Fruit fly (Drosophila melanogaster): ENCODE data around the gene Tpt.

The Tpt gene

DNA sequence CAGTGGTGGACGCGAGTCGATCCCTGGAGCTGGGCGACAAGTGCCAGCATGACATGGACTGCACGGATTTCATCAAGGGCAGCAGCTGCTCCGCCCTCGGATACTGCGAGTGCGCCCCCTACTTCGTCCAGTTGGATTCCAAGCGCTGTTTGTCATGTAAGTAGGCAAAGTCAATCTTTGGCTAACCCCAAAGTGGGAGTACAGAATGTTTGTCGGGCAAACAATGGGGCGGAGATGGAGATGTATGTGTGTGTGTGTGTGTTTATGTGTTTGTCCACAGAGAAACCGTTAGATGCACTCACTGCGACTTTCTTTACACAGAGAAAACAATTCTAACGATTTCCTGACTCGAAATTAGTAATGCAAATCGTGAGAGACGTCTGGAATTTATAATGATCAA, 25.9 kb downstream of the Tpt start:
- TF ChIP-seq CG17806 (tag; optimal IDR thresholded peaks at IDR 0.05) (no peak), CG12605 (GFP tag; IDR thresholded peaks at IDR 0.05) (no peak), CG8301 (tag; optimal IDR thresholded peaks at IDR 0.05) (no peak)

- TF ChIP-seq CG8301 (tag; optimal IDR thresholded peaks at IDR 0.05) (no peak), gl (tag; optimal IDR thresholded peaks at IDR 0.05) (no peak), CG32121 (GFP tag; IDR thresholded peaks at IDR 0.05) (no peak), rn (GFP tag; IDR thresholded peaks at IDR 0.05) (no peak), EcR (GFP tag; optimal IDR thresholded peaks at IDR 0.05) (no peak), Snoo (tag; optimal IDR thresholded peaks at IDR 0.05) (no peak)
These were observed 31.0 kb downstream of the Tpt start for dm6 chr3L:8374107-8374506.

DNA sequence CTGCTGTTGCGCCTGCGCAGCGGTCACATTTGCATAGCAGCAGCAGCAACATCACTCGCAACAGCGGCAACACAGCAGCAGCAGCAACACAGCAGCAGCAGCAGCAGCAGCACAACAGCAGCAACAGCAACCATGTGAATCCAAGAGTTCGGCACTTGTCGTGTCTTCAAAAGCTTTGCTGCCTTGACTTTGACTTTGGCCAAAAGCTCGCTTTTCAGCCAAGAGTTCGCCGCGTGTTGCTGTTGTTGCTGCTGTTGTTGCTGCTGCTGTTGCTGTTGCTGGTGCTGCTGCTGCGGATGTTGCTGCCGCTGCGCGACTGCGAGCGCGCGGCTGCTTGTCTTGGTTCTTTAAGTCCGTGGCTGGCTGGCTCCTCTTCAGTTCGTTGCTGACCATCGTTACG, 33.0 kb downstream of the Tpt start, which contains the start of gene ImpE1:
Gene ImpE1 (plus strand): TSS at position 371 of the 400 bp plus-strand sequence.
- TF ChIP-seq CG13204 (GFP tag; optimal IDR thresholded peaks at IDR 0.05) (peak; percentile 35), CG34367 (tag; optimal IDR thresholded peaks at IDR 0.05) (no peak)

DNA sequence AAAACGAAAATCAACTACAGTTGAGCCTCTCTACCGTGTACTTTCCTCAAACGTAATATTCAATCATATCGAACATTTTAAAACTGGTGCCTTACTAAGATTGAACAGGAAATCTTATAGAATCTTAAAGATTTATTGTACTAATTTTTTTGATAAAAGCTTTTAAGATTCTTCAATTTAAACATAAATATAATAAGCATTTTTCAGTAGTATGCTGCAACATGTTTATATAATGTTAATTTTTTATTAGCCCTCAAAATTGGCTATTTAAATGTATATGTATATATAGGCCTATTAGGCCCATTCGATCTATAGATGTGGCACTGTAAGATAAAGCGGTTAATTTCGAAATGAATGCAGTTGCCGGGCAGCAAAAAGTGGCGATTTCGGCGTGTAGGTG, 33.5 kb downstream of the Tpt start:
- no peak for TF ChIP-seq fd96Ca (GFP tag; IDR thresholded peaks at IDR 0.05)
- TF ChIP-seq CG14655 (GFP tag; optimal IDR thresholded peaks at IDR 0.05) = peak; percentile 1

DNA sequence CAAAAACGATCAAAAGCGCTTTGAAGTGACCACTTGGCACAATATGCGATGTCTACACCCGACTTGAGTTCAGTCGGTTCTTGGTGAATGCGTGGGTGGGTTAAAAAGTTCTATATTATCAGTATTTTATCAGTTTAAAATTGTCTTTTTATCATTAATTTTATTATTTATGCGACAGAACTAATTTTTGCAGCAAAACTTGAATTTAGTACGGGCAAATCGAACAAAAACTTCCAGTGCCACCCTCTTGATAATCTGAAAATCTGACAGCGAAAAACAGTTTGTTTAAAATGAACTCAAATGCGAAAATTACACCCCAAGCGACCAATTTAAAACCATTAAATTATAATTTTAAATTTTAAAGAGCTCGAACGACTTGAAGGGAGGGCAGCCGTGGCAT, 34.2 kb downstream of the Tpt start:
- TF ChIP-seq Snoo (tag; optimal IDR thresholded peaks at IDR 0.05) (peak; percentile 64), rn (GFP tag; IDR thresholded peaks at IDR 0.05) (no peak)

dm6 chr3L:8369456-8369855, 35.6 kb downstream of the Tpt start:
- TF ChIP-seq CG17806 (tag; optimal IDR thresholded peaks at IDR 0.05) = no peak
- TF ChIP-seq CG14655 (GFP tag; optimal IDR thresholded peaks at IDR 0.05) = no peak
- no peak for TF ChIP-seq fd96Ca (GFP tag; IDR thresholded peaks at IDR 0.05)
- no peak for TF ChIP-seq CG9948 (tag; optimal IDR thresholded peaks at IDR 0.05)
- TF ChIP-seq Pif1A (GFP tag; optimal IDR thresholded peaks at IDR 0.05) = no peak
- TF ChIP-seq rn (GFP tag; IDR thresholded peaks at IDR 0.05) = no peak
- TF ChIP-seq CG8159 (tag; optimal IDR thresholded peaks at IDR 0.05) = no peak

DNA sequence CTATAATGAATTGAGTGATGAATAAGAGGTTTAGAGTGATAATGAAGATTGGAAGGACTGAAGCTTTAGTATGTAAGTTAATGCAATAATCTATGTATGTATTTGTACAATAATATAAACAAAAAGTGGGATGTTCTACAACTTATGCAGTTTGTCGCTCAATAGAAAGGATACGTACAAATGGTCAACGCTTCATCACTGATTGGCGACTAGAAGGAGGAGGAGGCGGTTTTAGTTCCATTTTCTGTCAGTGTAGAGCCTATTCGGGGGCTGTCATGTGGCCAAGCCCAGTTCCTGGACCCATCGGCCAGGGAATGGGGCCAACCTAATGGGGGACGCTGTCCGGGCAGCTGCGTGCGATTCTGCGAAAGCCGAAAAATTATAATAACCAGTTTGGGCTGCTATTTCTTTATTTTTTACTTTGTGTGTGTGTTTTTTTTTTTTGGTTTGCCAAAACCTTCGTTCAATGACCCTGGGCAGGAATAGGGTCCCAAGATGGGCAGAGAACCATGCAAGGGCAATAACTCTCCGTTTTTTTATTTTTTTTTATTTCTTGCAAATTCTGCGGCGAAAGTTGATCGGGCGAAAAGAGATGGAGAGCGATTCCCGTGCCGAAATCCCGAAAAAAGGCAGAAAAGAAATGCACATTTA, 36.3 kb downstream of the Tpt start:
- TF ChIP-seq Snoo (tag; optimal IDR thresholded peaks at IDR 0.05) = peak; percentile 57
- no peak for TF ChIP-seq gl (tag; optimal IDR thresholded peaks at IDR 0.05)
- peak; percentile 45 for TF ChIP-seq CG14655 (GFP tag; optimal IDR thresholded peaks at IDR 0.05)
- 0 out of 3 replicates have a peak, but pooled peaks have one; percentile 15 for TF ChIP-seq CG4496 (GFP tag; IDR thresholded peaks at IDR 0.05)
- no peak for TF ChIP-seq CG34367 (tag; optimal IDR thresholded peaks at IDR 0.05)
- TF ChIP-seq CG8301 (tag; optimal IDR thresholded peaks at IDR 0.05) = peak; percentile 19

DNA sequence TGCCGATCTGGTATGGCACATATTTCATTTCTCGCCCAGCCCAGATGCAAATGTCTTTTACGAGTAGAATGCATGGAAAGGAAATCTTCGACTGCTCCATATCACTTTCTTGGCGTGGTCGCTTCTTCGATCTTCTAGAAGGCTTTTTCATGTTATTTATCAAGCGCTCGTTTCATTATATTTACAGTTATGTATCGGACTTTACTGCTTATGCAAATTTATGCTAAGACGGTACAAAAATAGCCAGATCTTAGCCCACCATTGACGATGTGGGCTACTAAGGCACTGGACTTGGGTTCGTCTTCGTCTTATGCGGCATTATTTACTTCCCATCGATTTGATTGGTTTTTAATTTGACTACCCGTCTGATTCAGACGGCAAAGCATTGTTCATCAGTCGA, 41.8 kb downstream of the Tpt start:
- TF ChIP-seq rn (GFP tag; IDR thresholded peaks at IDR 0.05) (no peak), CG12605 (GFP tag; IDR thresholded peaks at IDR 0.05) (no peak), CG17806 (tag; optimal IDR thresholded peaks at IDR 0.05) (no peak), CG4496 (GFP tag; IDR thresholded peaks at IDR 0.05) (no peak), Pif1B (GFP tag; optimal IDR thresholded peaks at IDR 0.05) (no peak), CG10348 (GFP tag; IDR thresholded peaks at IDR 0.05) (no peak), Pif1A (GFP tag; optimal IDR thresholded peaks at IDR 0.05) (no peak), CG8301 (tag; optimal IDR thresholded peaks at IDR 0.05) (no peak), CG13204 (GFP tag; optimal IDR thresholded peaks at IDR 0.05) (no peak), D1 (tag; optimal IDR thresholded peaks at IDR 0.05) (no peak), CG9948 (tag; optimal IDR thresholded peaks at IDR 0.05) (no peak)

DNA sequence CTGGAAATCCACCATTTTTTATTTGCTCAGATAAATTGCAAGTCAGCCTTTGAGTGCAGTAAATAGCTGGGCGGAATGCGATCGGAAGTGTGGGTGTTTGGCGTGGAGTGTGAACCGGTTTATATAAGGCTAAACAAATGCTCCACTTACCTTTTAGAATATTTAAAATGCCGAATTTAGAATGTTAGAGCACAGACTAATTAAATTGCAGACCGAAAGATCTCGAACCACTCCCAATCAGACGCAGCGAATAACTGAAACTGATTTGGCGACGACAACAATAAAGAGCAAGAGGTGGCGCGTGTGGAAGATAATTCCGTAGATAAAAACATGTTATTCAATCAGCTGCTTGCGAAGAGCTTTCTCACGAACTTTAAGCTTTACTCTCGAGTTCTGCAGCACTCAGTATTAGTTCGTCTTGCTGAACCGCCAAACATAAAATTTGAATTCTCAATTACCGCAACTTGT, 44.4 kb downstream of the Tpt start, which contains the start of gene Idh:
Gene Idh (minus strand): TSS at position 264 of the 468 bp plus-strand sequence.
- no peak for TF ChIP-seq Pif1B (GFP tag; optimal IDR thresholded peaks at IDR 0.05)
- TF ChIP-seq Snoo (tag; optimal IDR thresholded peaks at IDR 0.05) = peak; percentile 13
- TF ChIP-seq CG14655 (GFP tag; optimal IDR thresholded peaks at IDR 0.05) = peak; percentile 15
- peak; percentile 9; the same call in 1 of the 2 replicates for TF ChIP-seq CG12605 (GFP tag; IDR thresholded peaks at IDR 0.05)
- peak; percentile 17 for TF ChIP-seq EcR (GFP tag; optimal IDR thresholded peaks at IDR 0.05)
- TF ChIP-seq fd96Ca (GFP tag; IDR thresholded peaks at IDR 0.05) = no peak; the same call in 2 of the 3 replicates
- peak; percentile 7 for TF ChIP-seq CG8301 (tag; optimal IDR thresholded peaks at IDR 0.05)
- peak; percentile 50 for TF ChIP-seq D1 (tag; optimal IDR thresholded peaks at IDR 0.05)
- no peak for TF ChIP-seq gl (tag; optimal IDR thresholded peaks at IDR 0.05)
- no peak for TF ChIP-seq CG15710 (tag; optimal IDR thresholded peaks at IDR 0.05)
- TF ChIP-seq CG13204 (GFP tag; optimal IDR thresholded peaks at IDR 0.05) = no peak
- no peak for TF ChIP-seq rn (GFP tag; IDR thresholded peaks at IDR 0.05)
- no peak for TF ChIP-seq Pif1A (GFP tag; optimal IDR thresholded peaks at IDR 0.05)
- TF ChIP-seq CG17806 (tag; optimal IDR thresholded peaks at IDR 0.05) = no peak
- peak; percentile 29; the same call in 1 of the 2 replicates for TF ChIP-seq Ets98B (GFP tag; IDR thresholded peaks at IDR 0.05)
- TF ChIP-seq CG34367 (tag; optimal IDR thresholded peaks at IDR 0.05) = no peak
- no peak for TF ChIP-seq CG9948 (tag; optimal IDR thresholded peaks at IDR 0.05)
- peak; percentile 7; the same call in 1 of the 3 replicates for TF ChIP-seq CG4496 (GFP tag; IDR thresholded peaks at IDR 0.05)
- TF ChIP-seq CG10348 (GFP tag; IDR thresholded peaks at IDR 0.05) = no peak

Data from whole organism, pupa.